Fruit fly (Drosophila melanogaster) whole organism, embryonic: ENCODE data around the gene CG34462.

ENCODE experiments used
- Atf-2 ChIP-seq: fragments of 200-800 bp; sonication (Bioruptor generic); optimal IDR thresholded peaks from 2 replicates; lab custom pipeline; 2016; ENCODE audit warnings: missing biosample characterization, missing genetic modification characterization
- CG12104 ChIP-seq: fragments of 200-800 bp; sonication (Bioruptor generic); optimal IDR thresholded peaks from 3 replicates; lab custom pipeline; 2016; ENCODE audit warnings: missing biosample characterization, missing genetic modification characterization
- CG12744 ChIP-seq: fragments of 200-800 bp; sonication (Bioruptor generic); optimal IDR thresholded peaks from 2 replicates; lab custom pipeline; 2016; ENCODE audit warnings: missing biosample characterization, missing genetic modification characterization
- CG13424 ChIP-seq: fragments of 200-800 bp; sonication (Bioruptor generic); optimal IDR thresholded peaks from 2 replicates; lab custom pipeline; 2019; ENCODE audit warnings: missing biosample characterization, mild to moderate bottlenecking, missing genetic modification characterization, moderate library complexity
- CG14441 ChIP-seq: fragments of 200-800 bp; sonication (Bioruptor generic); IDR thresholded peaks from 2 replicates; pipeline ENCODE4 v1.3.6; 2022; ENCODE audit warnings: missing biosample characterization, missing genetic modification characterization
- CG1792 ChIP-seq: fragments of 200-800 bp; sonication (Bioruptor generic); optimal IDR thresholded peaks from 2 replicates; lab custom pipeline; 2016; ENCODE audit warnings: missing biosample characterization, missing genetic modification characterization
- CG18619 ChIP-seq: fragments of 200-800 bp; sonication (Bioruptor generic); optimal IDR thresholded peaks from 3 replicates; lab custom pipeline; 2017; ENCODE audit warnings: missing biosample characterization, mild to moderate bottlenecking, missing genetic modification characterization
- CG2120 ChIP-seq: fragments of 200-800 bp; sonication (Bioruptor generic); optimal IDR thresholded peaks from 3 replicates; lab custom pipeline; 2016; ENCODE audit warnings: missing biosample characterization, missing genetic modification characterization
- CG2202 ChIP-seq: fragments of 200-800 bp; sonication (Bioruptor generic); optimal IDR thresholded peaks from 2 replicates; lab custom pipeline; 2018; ENCODE audit warnings: missing biosample characterization, mild to moderate bottlenecking, missing genetic modification characterization
- CG3065 ChIP-seq: fragments of 200-800 bp; sonication (Bioruptor generic); optimal IDR thresholded peaks from 2 replicates; lab custom pipeline; 2016; ENCODE audit warnings: missing biosample characterization, missing genetic modification characterization
- CG3281 ChIP-seq: fragments of 200-800 bp; sonication (Bioruptor generic); optimal IDR thresholded peaks from 3 replicates; lab custom pipeline; 2017; ENCODE audit warnings: missing biosample characterization, mild to moderate bottlenecking, missing genetic modification characterization
- CG34376 ChIP-seq: fragments of 200-800 bp; sonication (Bioruptor generic); optimal IDR thresholded peaks from 2 replicates; lab custom pipeline; 2018; ENCODE audit warnings: missing biosample characterization, mild to moderate bottlenecking, missing genetic modification characterization
- CG4360 ChIP-seq: fragments of 200-800 bp; sonication (Bioruptor generic); IDR thresholded peaks from 2 replicates; pipeline ENCODE4 v1.3.6; 2022; ENCODE audit warnings: missing biosample characterization, missing genetic modification characterization
- CG7372 ChIP-seq: fragments of 200-800 bp; sonication (Bioruptor generic); IDR thresholded peaks from 2 replicates; pipeline ENCODE4 v1.3.6; 2022; ENCODE audit warnings: missing biosample characterization, missing genetic modification characterization
- CG9817 ChIP-seq: fragments of 200-800 bp; sonication (Bioruptor generic); optimal IDR thresholded peaks from 2 replicates; lab custom pipeline; 2018; ENCODE audit warnings: missing biosample characterization, mild to moderate bottlenecking, missing genetic modification characterization, moderate library complexity
- Dbx ChIP-seq: fragments of 200-800 bp; sonication (Bioruptor generic); IDR thresholded peaks from 3 replicates; pipeline ENCODE4 v1.3.6; 2022; ENCODE audit warnings: missing biosample characterization, missing genetic modification characterization
- Dek ChIP-seq: fragments of 200-800 bp; sonication (Bioruptor generic); optimal IDR thresholded peaks from 3 replicates; lab custom pipeline; 2019; ENCODE audit warnings: missing biosample characterization, mild to moderate bottlenecking, missing genetic modification characterization, moderate library complexity
- Dref ChIP-seq: fragments of 200-800 bp; sonication (Bioruptor generic); IDR thresholded peaks from 2 replicates; pipeline ENCODE4 v1.3.6; 2022; ENCODE audit warnings: missing biosample characterization, missing genetic modification characterization
- Fer2 ChIP-seq: fragments of 200-800 bp; sonication (Bioruptor generic); optimal IDR thresholded peaks from 2 replicates; lab custom pipeline; 2018; ENCODE audit warnings: missing biosample characterization, mild to moderate bottlenecking, missing genetic modification characterization, moderate library complexity
- Gsc ChIP-seq: fragments of 200-800 bp; sonication (Bioruptor generic); IDR thresholded peaks from 2 replicates; pipeline ENCODE4 v1.3.6; 2022; ENCODE audit warnings: missing biosample characterization, missing genetic modification characterization
- MESR4 ChIP-seq: fragments of 200-800 bp; sonication (Bioruptor generic); optimal IDR thresholded peaks from 2 replicates; lab custom pipeline; 2018; ENCODE audit warnings: missing biosample characterization, mild to moderate bottlenecking, missing genetic modification characterization, moderate library complexity
- Mes4 ChIP-seq: fragments of 200-800 bp; sonication (Bioruptor generic); optimal IDR thresholded peaks from 2 replicates; lab custom pipeline; 2016; ENCODE audit warnings: missing biosample characterization, missing genetic modification characterization
- Neu2 ChIP-seq: fragments of 200-800 bp; sonication (Bioruptor generic); optimal IDR thresholded peaks from 3 replicates; lab custom pipeline; 2016; ENCODE audit warnings: missing biosample characterization, missing genetic modification characterization, borderline replicate concordance
- Rfx ChIP-seq: fragments of 200-800 bp; sonication (Bioruptor generic); IDR thresholded peaks from 2 replicates; pipeline ENCODE4 v1.3.6; 2022; ENCODE audit warnings: missing biosample characterization, missing genetic modification characterization
- Rx ChIP-seq: fragments of 200-800 bp; sonication (Bioruptor generic); IDR thresholded peaks from 2 replicates; pipeline ENCODE4 v1.3.6; 2022; ENCODE audit warnings: missing biosample characterization, missing genetic modification characterization
- Scr ChIP-seq: fragments of 200-800 bp; sonication (Bioruptor generic); IDR thresholded peaks from 2 replicates; pipeline ENCODE4 v1.3.6; 2022; ENCODE audit warnings: missing biosample characterization, missing genetic modification characterization; ENCODE audit not compliant: partially characterized antibody
- Xrp1 ChIP-seq: fragments of 200-800 bp; sonication (Bioruptor generic); IDR thresholded peaks from 2 replicates; pipeline ENCODE4 v1.3.6; 2022; ENCODE audit warnings: missing biosample characterization, missing genetic modification characterization
- ac ChIP-seq: fragments of 200-800 bp; sonication (Bioruptor generic); optimal IDR thresholded peaks from 3 replicates; lab custom pipeline; 2017; ENCODE audit warnings: missing biosample characterization, mild to moderate bottlenecking, missing genetic modification characterization
- aop ChIP-seq: fragments of 200-800 bp; sonication (Bioruptor generic); IDR thresholded peaks from 2 replicates; pipeline ENCODE4 v1.3.6; 2022; ENCODE audit warnings: missing biosample characterization, missing genetic modification characterization
- ap ChIP-seq: fragments of 200-800 bp; sonication (Bioruptor generic); IDR thresholded peaks from 2 replicates; pipeline ENCODE4 v1.3.6; 2022; ENCODE audit warnings: missing biosample characterization, missing genetic modification characterization
- caup ChIP-seq: fragments of 200-800 bp; sonication (Bioruptor generic); optimal IDR thresholded peaks from 3 replicates; lab custom pipeline; 2017; ENCODE audit warnings: missing biosample characterization, mild to moderate bottlenecking, missing genetic modification characterization, moderate library complexity; ENCODE audit not compliant: severe bottlenecking
- chif ChIP-seq, 2 experiments: fragments of 200-800 bp; sonication (Bioruptor generic); optimal IDR thresholded peaks; 3 replicates each; lab custom pipeline; 2016; ENCODE audit warnings: missing biosample characterization in 2 of 2, missing genetic modification characterization in 2 of 2
- danr ChIP-seq: fragments of 200-800 bp; sonication (Bioruptor generic); IDR thresholded peaks from 2 replicates; pipeline ENCODE4 v1.3.6; 2022; ENCODE audit warnings: missing biosample characterization, missing genetic modification characterization
- eve ChIP-seq, 2 experiments: fragments of >200 bp; optimal IDR thresholded peaks; 2 replicates each; lab custom pipeline; 2017; ENCODE audit warnings: missing biosample characterization in 2 of 2, missing genetic modification characterization in 2 of 2
- fd3F ChIP-seq: fragments of 200-800 bp; sonication (Bioruptor generic); optimal IDR thresholded peaks from 2 replicates; lab custom pipeline; 2018; ENCODE audit warnings: missing biosample characterization, mild to moderate bottlenecking, missing genetic modification characterization, moderate library complexity
- fd96Cb ChIP-seq: fragments of 200-800 bp; sonication (Bioruptor generic); optimal IDR thresholded peaks from 2 replicates; lab custom pipeline; 2018; ENCODE audit warnings: missing biosample characterization, mild to moderate bottlenecking, missing genetic modification characterization, moderate library complexity
- grn ChIP-seq: fragments of 200-800 bp; sonication (Bioruptor generic); optimal IDR thresholded peaks from 3 replicates; lab custom pipeline; 2017; ENCODE audit warnings: missing biosample characterization, missing genetic modification characterization
- h ChIP-seq: fragments of >200 bp; optimal IDR thresholded peaks from 2 replicates; lab custom pipeline; 2017
- hth ChIP-seq: fragments of >200 bp; optimal IDR thresholded peaks from 2 replicates; lab custom pipeline; 2017; ENCODE audit warnings: inconsistent platforms
- ind ChIP-seq: fragments of 200-800 bp; sonication (Bioruptor generic); optimal IDR thresholded peaks from 3 replicates; lab custom pipeline; 2016; ENCODE audit warnings: missing biosample characterization, missing genetic modification characterization
- lola ChIP-seq, 3 experiments: fragments of >200 bp in 2 of 3; fragments of 200-800 bp in 1 of 3; sonication (Bioruptor generic) in 1 of 3; optimal IDR thresholded peaks; 2 replicates each; lab custom pipeline; 2017 to 2019; ENCODE audit warnings: missing biosample characterization in 3 of 3, missing genetic modification characterization in 3 of 3, mild to moderate bottlenecking in 1 of 3, moderate library complexity in 1 of 3
- maf-S ChIP-seq: fragments of 200-800 bp; sonication (Bioruptor generic); optimal IDR thresholded peaks from 2 replicates; lab custom pipeline; 2016; ENCODE audit warnings: missing biosample characterization, missing genetic modification characterization
- otp ChIP-seq: fragments of 200-800 bp; sonication (Bioruptor generic); IDR thresholded peaks from 3 replicates; pipeline ENCODE4, ENCODE4 v1.3.6; 2022; ENCODE audit warnings: missing biosample characterization, missing genetic modification characterization
- pb ChIP-seq: fragments of 200-800 bp; sonication (Bioruptor generic); optimal IDR thresholded peaks from 3 replicates; lab custom pipeline; 2016; ENCODE audit warnings: missing biosample characterization, missing genetic modification characterization
- pzg ChIP-seq: fragments of 200-800 bp; sonication (Bioruptor generic); optimal IDR thresholded peaks from 3 replicates; lab custom pipeline; 2018; ENCODE audit warnings: missing biosample characterization, mild to moderate bottlenecking, missing genetic modification characterization, moderate library complexity
- stc ChIP-seq: fragments of 200-800 bp; sonication (Bioruptor generic); IDR thresholded peaks from 2 replicates; pipeline ENCODE4 v1.3.6; 2022; ENCODE audit warnings: missing biosample characterization, missing genetic modification characterization
- stwl ChIP-seq: fragments of 200-800 bp; sonication (Bioruptor generic); optimal IDR thresholded peaks from 3 replicates; lab custom pipeline; 2018; ENCODE audit warnings: missing biosample characterization, mild to moderate bottlenecking, missing genetic modification characterization, moderate library complexity
- ttk ChIP-seq: fragments of 200-800 bp; sonication (Bioruptor generic); IDR thresholded peaks from 2 replicates; pipeline ENCODE4 v2.1.2; 2022; ENCODE audit warnings: missing biosample characterization, missing genetic modification characterization
- unpg ChIP-seq: fragments of 200-800 bp; sonication (Bioruptor generic); optimal IDR thresholded peaks from 3 replicates; lab custom pipeline; 2018; ENCODE audit warnings: missing biosample characterization, mild to moderate bottlenecking, missing genetic modification characterization, moderate library complexity
- zen2 ChIP-seq: fragments of 200-800 bp; sonication (Bioruptor generic); IDR thresholded peaks from 3 replicates; pipeline ENCODE4 v1.3.6; 2022; ENCODE audit warnings: missing biosample characterization, missing genetic modification characterization; ENCODE audit not compliant: partially characterized antibody

Gene CG34462

dm6 chr3L:8299224-8300130 is 28.9 kb upstream of the CG34462 start, which contains the start of the genes Arl5 and CG13671 (continued):
- TF ChIP-seq unpg (GFP tag; lab: Kevin White, UChicago) = peak; percentile 78
- TF ChIP-seq ap (GFP tag; lab: Robert Waterston, UW) = peak; percentile 51
- no peak for TF ChIP-seq Neu2
- peak; percentile 10 for TF ChIP-seq Atf-2 (GFP tag; lab: Kevin White, UChicago)
- peak; percentile 65 for TF ChIP-seq ttk
- peak; percentile 33; the same call in 1 of the 2 replicates for TF ChIP-seq CG7372 (GFP tag; lab: Robert Waterston, UW)
- peak; percentile 44; the same call in 2 of the 3 replicates for TF ChIP-seq zen2
- TF ChIP-seq Dbx (GFP tag; lab: Robert Waterston, UW) = peak; percentile 85
- peak; percentile 15 for TF ChIP-seq fd3F (GFP tag; lab: Kevin White, UChicago)
- no peak for TF ChIP-seq CG9817 (tag; lab: Kevin White, UChicago)
- TF ChIP-seq Dek (tag; lab: Kevin White, UChicago) = peak; percentile 66
- peak; percentile 54 for TF ChIP-seq CG1792 (GFP tag; lab: Kevin White, UChicago)
- peak; percentile 87 for TF ChIP-seq otp (GFP tag; lab: Robert Waterston, UW)
- no peak for TF ChIP-seq hth (lab: Kevin White, UChicago)
- TF ChIP-seq CG12744 = no peak
- TF ChIP-seq, all 482 proteins: peak for 368

dm6 chr3L:8303912-8304311 is 24.5 kb upstream of the CG34462 start, which contains the start of the genes CG7194 and Sbp2:
Gene CG7194, minus strand, starts transcription at chr3L:8304059.
Gene Sbp2, plus strand, starts transcription at chr3L:8304157.
- no peak for TF ChIP-seq lola (GFP tag; optimal IDR thresholded peaks at IDR 0.05; lab: Kevin White, UChicago)
- TF ChIP-seq ind (GFP tag; lab: Kevin White, UChicago) = no peak
- no peak for TF ChIP-seq Mes4 (GFP tag; lab: Kevin White, UChicago)
- no peak for TF ChIP-seq grn (GFP tag; lab: Kevin White, UChicago)
- no peak for TF ChIP-seq Rfx (GFP tag; lab: Robert Waterston, UW)
- TF ChIP-seq MESR4 = peak; percentile 47
- TF ChIP-seq Dref (GFP tag; lab: Robert Waterston, UW) = no peak
- peak; percentile 28 for TF ChIP-seq pzg (GFP tag; lab: Kevin White, UChicago)
- no peak for TF ChIP-seq stc (GFP tag; lab: Robert Waterston, UW)
- no peak for TF ChIP-seq CG3065 (GFP tag; lab: Kevin White, UChicago)
- TF ChIP-seq ac (GFP tag; lab: Kevin White, UChicago) = no peak
- TF ChIP-seq CG14441 (GFP tag; lab: Robert Waterston, UW) = no peak
- no peak for TF ChIP-seq danr (GFP tag; lab: Robert Waterston, UW)
- no peak for TF ChIP-seq Gsc (GFP tag; lab: Robert Waterston, UW)
- no peak for TF ChIP-seq CG12104 (GFP tag; lab: Kevin White, UChicago)
- TF ChIP-seq eve (GFP tag; optimal IDR thresholded peaks at IDR 0.05; lab: Kevin White, UChicago) = no peak
- no peak for TF ChIP-seq pb (GFP tag; lab: Kevin White, UChicago)
- TF ChIP-seq chif (GFP tag; optimal IDR thresholded peaks at IDR 0.05; lab: Kevin White, UChicago) = no peak
- no peak for TF ChIP-seq aop (GFP tag; lab: Robert Waterston, UW)
- no peak for TF ChIP-seq CG2202
- TF ChIP-seq CG13424 (tag; lab: Kevin White, UChicago) = no peak
- TF ChIP-seq CG34376 (GFP tag; lab: Kevin White, UChicago) = no peak
- peak; percentile 35 for TF ChIP-seq stwl (tag; lab: Kevin White, UChicago)
- TF ChIP-seq CG18619 (GFP tag; lab: Kevin White, UChicago) = no peak
- no peak for TF ChIP-seq CG3281 (GFP tag; lab: Kevin White, UChicago)
- TF ChIP-seq Xrp1 = no peak
- TF ChIP-seq h = no peak
- TF ChIP-seq CG4360 (GFP tag; lab: Robert Waterston, UW) = peak; percentile 39
- TF ChIP-seq maf-S (GFP tag; lab: Kevin White, UChicago) = no peak
- peak; percentile 10; the same call in 1 of the 2 replicates for TF ChIP-seq Scr (GFP tag; lab: Robert Waterston, UW)
- TF ChIP-seq fd96Cb = no peak
- no peak for TF ChIP-seq caup
- TF ChIP-seq CG2120 (GFP tag; lab: Kevin White, UChicago) = peak; percentile 18
- TF ChIP-seq Fer2 (tag; lab: Kevin White, UChicago) = no peak
- no peak for TF ChIP-seq Rx (GFP tag; lab: Robert Waterston, UW)
